Worm (Caenorhabditis elegans): ENCODE measurements around the gene Y17D7B.4.

- TF ChIP-seq fos-1 (tag; optimal IDR thresholded peaks at IDR 0.05) = no peak
- no peak for TF ChIP-seq attf-4 (tag; optimal IDR thresholded peaks at IDR 0.05)
- no peak for TF ChIP-seq ama-1 (optimal IDR thresholded peaks at IDR 0.05)
- TF ChIP-seq ceh-44 (GFP tag; IDR thresholded peaks at IDR 0.05) = no peak
- TF ChIP-seq unc-62 (GFP tag; optimal IDR thresholded peaks at IDR 0.05 in 1 of 2) = no peak
- no peak for TF ChIP-seq unc-62 (tag; optimal IDR thresholded peaks at IDR 0.05)
- no peak for TF ChIP-seq daf-16 (GFP tag; optimal IDR thresholded peaks at IDR 0.05)
- TF ChIP-seq daf-16 (tag; optimal IDR thresholded peaks at IDR 0.05) = no peak
- no peak for TF ChIP-seq ceh-82 (tag; optimal IDR thresholded peaks at IDR 0.05)
- no peak for TF ChIP-seq nhr-76 (tag; optimal IDR thresholded peaks at IDR 0.05)
- no peak for TF ChIP-seq hlh-30 (tag; optimal IDR thresholded peaks at IDR 0.05; ENCODE audit: insufficient read depth)
- no peak for TF ChIP-seq fkh-10 (GFP tag; optimal IDR thresholded peaks at IDR 0.05)
- no peak for TF ChIP-seq lin-13 (GFP tag; optimal IDR thresholded peaks at IDR 0.05)
- TF ChIP-seq lin-15B (tag; optimal IDR thresholded peaks at IDR 0.05) = no peak
- TF ChIP-seq zip-11 (GFP tag; IDR thresholded peaks at IDR 0.05) = no peak
- no peak for TF ChIP-seq Y75B8A.6 (GFP tag; IDR thresholded peaks at IDR 0.05)
Observed at ce11 chrV:18753036-18753435, 23.5 kb downstream of the Y17D7B.4 start, which contains the start of gene F11D11.6.

All from whole organism, L4 larva.